Fruit fly (Drosophila melanogaster): ENCODE data around the gene Obp18a.

Obp18a gene

dm6 chrX:19152570-19153287, 17.1 kb upstream of the Obp18a start (continued):
- peak; percentile 23 for TF ChIP-seq cwo (GFP tag; optimal IDR thresholded peaks at IDR 0.05)
- no peak for TF ChIP-seq knrl (GFP tag; IDR thresholded peaks at IDR 0.05; ENCODE audit: partially characterized antibody)
- TF ChIP-seq Lhr (GFP tag; optimal IDR thresholded peaks at IDR 0.05): no peak
- TF ChIP-seq Atf-2 (GFP tag; optimal IDR thresholded peaks at IDR 0.05): no peak
- TF ChIP-seq CG10209 (GFP tag; optimal IDR thresholded peaks at IDR 0.05): peak; percentile 50
- TF ChIP-seq CG2120 (GFP tag; optimal IDR thresholded peaks at IDR 0.05): no peak
- no peak for TF ChIP-seq CG8290 (GFP tag; optimal IDR thresholded peaks at IDR 0.05)
- no peak for TF ChIP-seq CG8290 (tag; optimal IDR thresholded peaks at IDR 0.05)
- peak; percentile 43 for TF ChIP-seq fd3F (GFP tag; optimal IDR thresholded peaks at IDR 0.05)
- no peak for TF ChIP-seq CG10431 (GFP tag; optimal IDR thresholded peaks at IDR 0.05)
- TF ChIP-seq grn (GFP tag; optimal IDR thresholded peaks at IDR 0.05): no peak
- TF ChIP-seq cg (GFP tag; optimal IDR thresholded peaks at IDR 0.05): no peak
- TF ChIP-seq CG30020 (tag; optimal IDR thresholded peaks at IDR 0.05): no peak
- TF ChIP-seq Ssrp (tag; optimal IDR thresholded peaks at IDR 0.05): peak; percentile 66
- peak; percentile 60 for TF ChIP-seq CG14710 (tag; optimal IDR thresholded peaks at IDR 0.05)
- TF ChIP-seq Dfd (GFP tag; optimal IDR thresholded peaks at IDR 0.05): no peak
- peak; percentile 57 for TF ChIP-seq tin (GFP tag; optimal IDR thresholded peaks at IDR 0.05)
- TF ChIP-seq Taf1 (GFP tag; IDR thresholded peaks at IDR 0.05): no peak
- TF ChIP-seq CrebB (tag; optimal IDR thresholded peaks at IDR 0.05): no peak
- no peak for TF ChIP-seq emc (GFP tag; optimal IDR thresholded peaks at IDR 0.05)
- TF ChIP-seq HHEX (GFP tag; optimal IDR thresholded peaks at IDR 0.05): peak; percentile 40
- TF ChIP-seq CG2116 (GFP tag; optimal IDR thresholded peaks at IDR 0.05): peak; percentile 2
- no peak for TF ChIP-seq CG5953 (GFP tag; IDR thresholded peaks at IDR 0.05)
- TF ChIP-seq CG8359 (GFP tag; optimal IDR thresholded peaks at IDR 0.05; ENCODE audit: borderline replicate concordance): no peak
- TF ChIP-seq gem (tag; optimal IDR thresholded peaks at IDR 0.05): peak; percentile 85
- TF ChIP-seq Hmx (GFP tag; optimal IDR thresholded peaks at IDR 0.05): no peak
- TF ChIP-seq CG12155 (GFP tag; optimal IDR thresholded peaks at IDR 0.05): no peak
- no peak for TF ChIP-seq CHES-1-like (GFP tag; optimal IDR thresholded peaks at IDR 0.05)
- TF ChIP-seq Dref (GFP tag; IDR thresholded peaks at IDR 0.05): no peak
- TF ChIP-seq vvl (GFP tag; IDR thresholded peaks at IDR 0.05): peak; percentile 53
- no peak for TF ChIP-seq Stat92E (GFP tag; optimal IDR thresholded peaks at IDR 0.05)
- TF ChIP-seq CG10959 (GFP tag; IDR thresholded peaks at IDR 0.05): no peak
- peak; percentile 61 for TF ChIP-seq grau (tag; optimal IDR thresholded peaks at IDR 0.05)
- no peak for TF ChIP-seq CG1792 (GFP tag; optimal IDR thresholded peaks at IDR 0.05)
- TF ChIP-seq Abd-B (GFP tag; optimal IDR thresholded peaks at IDR 0.05): peak; percentile 28
- no peak for TF ChIP-seq CG8089 (GFP tag; optimal IDR thresholded peaks at IDR 0.05)
- no peak for TF ChIP-seq CG7928 (GFP tag; optimal IDR thresholded peaks at IDR 0.05)
- TF ChIP-seq lov (optimal IDR thresholded peaks at IDR 0.05): no peak
- no peak for TF ChIP-seq lov (GFP tag; IDR thresholded peaks at IDR 0.05)
- TF ChIP-seq nerfin-1 (tag; optimal IDR thresholded peaks at IDR 0.05): peak; percentile 8
- peak; percentile 46 for TF ChIP-seq sisA (GFP tag; IDR thresholded peaks at IDR 0.05)
- no peak for TF ChIP-seq gt (GFP tag; IDR thresholded peaks at IDR 0.05)
- 0 out of 3 replicates have a peak, but pooled peaks have one; percentile 14 for TF ChIP-seq ci (GFP tag; IDR thresholded peaks at IDR 0.05)
- no peak for TF ChIP-seq Adf1 (GFP tag; IDR thresholded peaks at IDR 0.05)
- no peak for TF ChIP-seq fd64A (GFP tag; optimal IDR thresholded peaks at IDR 0.05)
- peak; percentile 73 for TF ChIP-seq CG31441 (GFP tag; IDR thresholded peaks at IDR 0.05)
- peak; percentile 57 for TF ChIP-seq CG7556 (GFP tag; optimal IDR thresholded peaks at IDR 0.05)
- no peak for TF ChIP-seq cad (GFP tag; optimal IDR thresholded peaks at IDR 0.05)
- TF ChIP-seq CG1602 (GFP tag; optimal IDR thresholded peaks at IDR 0.05): peak; percentile 56
- TF ChIP-seq kah (GFP tag; optimal IDR thresholded peaks at IDR 0.05): no peak
- no peak for TF ChIP-seq CG32767 (GFP tag; IDR thresholded peaks at IDR 0.05)
